Fruit fly (Drosophila melanogaster) whole organism, embryonic: ENCODE results near the gene CG9514.

Experiments
- Abd-B ChIP-seq: fragments of 200-800 bp; sonication (Bioruptor generic); optimal IDR thresholded peaks from 2 replicates; lab custom pipeline; 2018; ENCODE audit warnings: missing biosample characterization, mild to moderate bottlenecking, missing genetic modification characterization, moderate library complexity
- BtbVII ChIP-seq: fragments of 200-800 bp; sonication (Bioruptor generic); optimal IDR thresholded peaks from 3 replicates; lab custom pipeline; 2017; ENCODE audit warnings: missing biosample characterization, mild to moderate bottlenecking, missing genetic modification characterization
- CG10267 ChIP-seq: fragments of 200-800 bp; sonication (Bioruptor generic); optimal IDR thresholded peaks from 2 replicates; lab custom pipeline; 2018; ENCODE audit warnings: missing biosample characterization, mild to moderate bottlenecking, missing genetic modification characterization, moderate library complexity
- CG11504 ChIP-seq: fragments of 200-800 bp; sonication (Bioruptor generic); optimal IDR thresholded peaks from 3 replicates; lab custom pipeline; 2019; ENCODE audit warnings: missing biosample characterization, mild to moderate bottlenecking, missing genetic modification characterization, moderate library complexity
- CG13123 ChIP-seq: fragments of 200-800 bp; sonication (Bioruptor generic); optimal IDR thresholded peaks from 2 replicates; lab custom pipeline; 2016; ENCODE audit warnings: missing biosample characterization, missing genetic modification characterization
- CG15269 ChIP-seq: fragments of 200-800 bp; sonication (Bioruptor generic); optimal IDR thresholded peaks from 2 replicates; lab custom pipeline; 2018; ENCODE audit warnings: missing biosample characterization, mild to moderate bottlenecking, missing genetic modification characterization, moderate library complexity
- CG1529 ChIP-seq: fragments of 200-800 bp; sonication (Bioruptor generic); optimal IDR thresholded peaks from 3 replicates; lab custom pipeline; 2018; ENCODE audit warnings: missing biosample characterization, missing genetic modification characterization
- CG17359 ChIP-seq: fragments of 200-800 bp; sonication (Bioruptor generic); optimal IDR thresholded peaks from 3 replicates; lab custom pipeline; 2018; ENCODE audit warnings: missing biosample characterization, mild to moderate bottlenecking, missing genetic modification characterization, moderate library complexity
- CG2202 ChIP-seq: fragments of 200-800 bp; sonication (Bioruptor generic); optimal IDR thresholded peaks from 2 replicates; lab custom pipeline; 2018; ENCODE audit warnings: missing biosample characterization, mild to moderate bottlenecking, missing genetic modification characterization
- CG32767 ChIP-seq: fragments of 200-800 bp; sonication (Bioruptor generic); IDR thresholded peaks from 2 replicates; pipeline ENCODE4 v1.3.6; 2022; ENCODE audit warnings: missing biosample characterization, missing genetic modification characterization
- CG4360 ChIP-seq: fragments of 200-800 bp; sonication (Bioruptor generic); IDR thresholded peaks from 2 replicates; pipeline ENCODE4 v1.3.6; 2022; ENCODE audit warnings: missing biosample characterization, missing genetic modification characterization
- CG6689 ChIP-seq: fragments of 200-800 bp; sonication (Bioruptor generic); IDR thresholded peaks from 2 replicates; pipeline ENCODE4 v1.3.6; 2022; ENCODE audit warnings: missing biosample characterization, missing genetic modification characterization
- CG6791 ChIP-seq: fragments of 200-800 bp; sonication (Bioruptor generic); IDR thresholded peaks from 3 replicates; pipeline ENCODE4 v1.3.6; 2022; ENCODE audit warnings: missing biosample characterization, missing genetic modification characterization; ENCODE audit not compliant: partially characterized antibody
- CG9876 ChIP-seq: fragments of 200-800 bp; sonication (Bioruptor generic); optimal IDR thresholded peaks from 2 replicates; lab custom pipeline; 2016; ENCODE audit warnings: missing biosample characterization, missing genetic modification characterization
- CHES-1-like ChIP-seq: fragments of 200-800 bp; sonication (Bioruptor generic); optimal IDR thresholded peaks from 2 replicates; lab custom pipeline; 2016; ENCODE audit warnings: missing biosample characterization, missing genetic modification characterization
- Dll ChIP-seq: fragments of 200-800 bp; sonication (Bioruptor generic); IDR thresholded peaks from 4 replicates; pipeline ENCODE4 v1.3.6; 2022; ENCODE audit warnings: missing biosample characterization, missing genetic modification characterization; ENCODE audit not compliant: partially characterized antibody
- Dp ChIP-seq: fragments of 200-800 bp; sonication (Bioruptor generic); optimal IDR thresholded peaks from 2 replicates; lab custom pipeline; 2018; ENCODE audit warnings: missing biosample characterization, mild to moderate bottlenecking, missing genetic modification characterization, moderate library complexity
- Dref ChIP-seq: fragments of 200-800 bp; sonication (Bioruptor generic); IDR thresholded peaks from 2 replicates; pipeline ENCODE4 v1.3.6; 2022; ENCODE audit warnings: missing biosample characterization, missing genetic modification characterization
- E2f1 ChIP-seq: fragments of 200-800 bp; sonication (Bioruptor generic); IDR thresholded peaks from 2 replicates; pipeline ENCODE4 v1.3.6; 2022; ENCODE audit warnings: missing biosample characterization, missing genetic modification characterization
- E2f2 ChIP-seq: fragments of 200-800 bp; sonication (Bioruptor generic); IDR thresholded peaks from 2 replicates; pipeline ENCODE4 v1.3.6; 2022; ENCODE audit warnings: missing biosample characterization, missing genetic modification characterization
- Elba2 ChIP-seq: fragments of 200-800 bp; sonication (Bioruptor generic); optimal IDR thresholded peaks from 3 replicates; lab custom pipeline; 2016; ENCODE audit warnings: missing biosample characterization, missing genetic modification characterization
- HLH3B ChIP-seq: fragments of 200-800 bp; sonication (Bioruptor generic); IDR thresholded peaks from 2 replicates; pipeline ENCODE4 v1.3.6; 2022; ENCODE audit warnings: missing biosample characterization, missing genetic modification characterization
- Lpt ChIP-seq: fragments of >200 bp; optimal IDR thresholded peaks from 2 replicates; lab custom pipeline; 2018; ENCODE audit warnings: missing biosample characterization, missing genetic modification characterization
- MESR4 ChIP-seq: fragments of 200-800 bp; sonication (Bioruptor generic); optimal IDR thresholded peaks from 2 replicates; lab custom pipeline; 2018; ENCODE audit warnings: missing biosample characterization, mild to moderate bottlenecking, missing genetic modification characterization, moderate library complexity
- Nf-YB ChIP-seq: fragments of 200-800 bp; sonication (Bioruptor generic); optimal IDR thresholded peaks from 3 replicates; lab custom pipeline; 2019; ENCODE audit warnings: missing biosample characterization, mild to moderate bottlenecking, missing genetic modification characterization, moderate library complexity
- Opbp ChIP-seq: fragments of 200-800 bp; sonication (Bioruptor generic); IDR thresholded peaks from 3 replicates; pipeline ENCODE4 v1.3.6; 2022; ENCODE audit warnings: missing biosample characterization, missing genetic modification characterization; ENCODE audit not compliant: partially characterized antibody
- Xbp1 ChIP-seq: fragments of 200-800 bp; sonication (Bioruptor generic); optimal IDR thresholded peaks from 3 replicates; lab custom pipeline; 2016; ENCODE audit warnings: missing biosample characterization, mild to moderate bottlenecking, missing genetic modification characterization
- Xrp1 ChIP-seq: fragments of 200-800 bp; sonication (Bioruptor generic); IDR thresholded peaks from 2 replicates; pipeline ENCODE4 v1.3.6; 2022; ENCODE audit warnings: missing biosample characterization, missing genetic modification characterization
- ash1 ChIP-seq: fragments of 200-800 bp; sonication (Bioruptor generic); optimal IDR thresholded peaks from 2 replicates; lab custom pipeline; 2018; ENCODE audit warnings: missing biosample characterization, mild to moderate bottlenecking, missing genetic modification characterization
- cg ChIP-seq: fragments of 200-800 bp; sonication (Bioruptor generic); optimal IDR thresholded peaks from 3 replicates; lab custom pipeline; 2019; ENCODE audit warnings: missing biosample characterization, mild to moderate bottlenecking, missing genetic modification characterization, moderate library complexity
- dpn ChIP-seq, 2 experiments: fragments of 200-800 bp; sonication (Bioruptor generic); optimal IDR thresholded peaks; 3 replicates each; lab custom pipeline; 2016; ENCODE audit warnings: missing biosample characterization in 2 of 2, missing genetic modification characterization in 2 of 2
- dysf ChIP-seq: fragments of 200-800 bp; sonication (Bioruptor generic); IDR thresholded peaks from 3 replicates; pipeline ENCODE4 v1.3.6; 2022; ENCODE audit warnings: missing biosample characterization, missing genetic modification characterization
- ems ChIP-seq: fragments of 200-800 bp; sonication (Bioruptor generic); optimal IDR thresholded peaks from 3 replicates; lab custom pipeline; 2016; ENCODE audit warnings: missing biosample characterization, missing genetic modification characterization
- exex ChIP-seq: fragments of 200-800 bp; sonication (Bioruptor generic); optimal IDR thresholded peaks from 4 replicates; lab custom pipeline; 2018; ENCODE audit warnings: missing biosample characterization, mild to moderate bottlenecking, missing genetic modification characterization, moderate library complexity
- fd102C ChIP-seq: fragments of 200-800 bp; sonication (Bioruptor generic); optimal IDR thresholded peaks from 2 replicates; lab custom pipeline; 2018; ENCODE audit warnings: missing biosample characterization, mild to moderate bottlenecking, missing genetic modification characterization, moderate library complexity
- fu2 ChIP-seq: fragments of 200-800 bp; sonication (Bioruptor generic); optimal IDR thresholded peaks from 2 replicates; lab custom pipeline; 2016; ENCODE audit warnings: missing biosample characterization, missing genetic modification characterization
- gem ChIP-seq: fragments of 200-800 bp; sonication (Bioruptor generic); optimal IDR thresholded peaks from 2 replicates; lab custom pipeline; 2019; ENCODE audit warnings: missing biosample characterization, mild to moderate bottlenecking, missing genetic modification characterization, moderate library complexity
- grau ChIP-seq: fragments of 200-800 bp; optimal IDR thresholded peaks from 3 replicates; lab custom pipeline; 2019; ENCODE audit warnings: missing biosample characterization, mild to moderate bottlenecking, missing genetic modification characterization, moderate library complexity
- gsb ChIP-seq: fragments of 200-800 bp; sonication (Bioruptor generic); IDR thresholded peaks from 2 replicates; pipeline ENCODE4 v1.3.6; 2022; ENCODE audit warnings: missing biosample characterization, missing genetic modification characterization
- gsb-n ChIP-seq: fragments of 200-800 bp; sonication (Bioruptor generic); optimal IDR thresholded peaks from 3 replicates; lab custom pipeline; 2018; ENCODE audit warnings: missing biosample characterization, mild to moderate bottlenecking, missing genetic modification characterization
- kah ChIP-seq: fragments of 200-800 bp; sonication (Bioruptor generic); optimal IDR thresholded peaks from 2 replicates; lab custom pipeline; 2018; ENCODE audit warnings: missing biosample characterization, mild to moderate bottlenecking, missing genetic modification characterization
- mam ChIP-seq: fragments of 200-800 bp; sonication (Bioruptor generic); optimal IDR thresholded peaks from 3 replicates; lab custom pipeline; 2016; ENCODE audit warnings: missing biosample characterization, missing genetic modification characterization
- onecut ChIP-seq: fragments of 200-800 bp; sonication (Bioruptor generic); IDR thresholded peaks from 2 replicates; pipeline ENCODE4 v1.3.6; 2022; ENCODE audit warnings: missing biosample characterization, missing genetic modification characterization
- otp ChIP-seq: fragments of 200-800 bp; sonication (Bioruptor generic); IDR thresholded peaks from 3 replicates; pipeline ENCODE4, ENCODE4 v1.3.6; 2022; ENCODE audit warnings: missing biosample characterization, missing genetic modification characterization
- shn ChIP-seq: fragments of 200-800 bp; sonication (Bioruptor generic); optimal IDR thresholded peaks from 3 replicates; lab custom pipeline; 2016; ENCODE audit warnings: missing biosample characterization, missing genetic modification characterization
- stwl ChIP-seq: fragments of 200-800 bp; sonication (Bioruptor generic); optimal IDR thresholded peaks from 3 replicates; lab custom pipeline; 2018; ENCODE audit warnings: missing biosample characterization, mild to moderate bottlenecking, missing genetic modification characterization, moderate library complexity
- tio ChIP-seq: fragments of 200-800 bp; sonication (Bioruptor generic); optimal IDR thresholded peaks from 2 replicates; lab custom pipeline; 2017; ENCODE audit warnings: missing biosample characterization, missing genetic modification characterization, inconsistent platforms
- tna ChIP-seq: fragments of 200-800 bp; sonication (Bioruptor generic); IDR thresholded peaks from 2 replicates; pipeline ENCODE4 v1.3.6; 2022; ENCODE audit warnings: missing biosample characterization, missing genetic modification characterization; ENCODE audit not compliant: partially characterized antibody
- unc-4 ChIP-seq: fragments of 200-800 bp; sonication (Bioruptor generic); IDR thresholded peaks from 2 replicates; pipeline ENCODE4 v1.3.6; 2022; ENCODE audit warnings: missing biosample characterization, missing genetic modification characterization; ENCODE audit not compliant: partially characterized antibody
- zfh2 ChIP-seq: fragments of 200-800 bp; sonication (Bioruptor generic); optimal IDR thresholded peaks from 2 replicates; lab custom pipeline; 2016; ENCODE audit warnings: missing biosample characterization, missing genetic modification characterization

Gene CG9514

DNA sequence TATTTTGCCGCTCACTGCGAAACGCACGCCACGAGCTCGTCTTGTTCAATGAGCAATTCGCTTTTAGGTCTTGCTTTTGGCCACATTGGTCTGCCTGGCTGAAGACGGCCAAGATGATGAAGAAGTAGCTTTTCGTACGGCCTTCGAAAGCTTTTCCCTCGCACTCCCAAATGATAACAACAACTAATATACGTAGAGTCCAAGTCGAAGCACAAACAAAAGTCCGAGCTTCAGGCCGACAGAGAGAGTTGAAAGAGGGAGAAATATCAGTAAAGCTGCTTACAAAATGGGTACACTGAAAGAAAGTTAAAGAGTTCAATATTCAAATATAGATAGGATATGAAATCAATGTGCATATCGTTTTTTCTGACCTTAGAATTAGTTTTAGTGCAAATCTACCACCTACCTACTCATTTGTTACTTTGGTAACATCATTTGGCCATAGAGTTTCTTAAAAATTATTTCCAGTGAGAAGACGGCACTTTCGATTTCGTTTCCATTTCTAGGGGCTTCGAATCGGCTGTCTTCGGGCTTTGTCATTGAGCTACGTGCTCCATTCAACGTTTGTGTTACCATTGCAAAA is 14.1 kb downstream of the CG9514 start, which contains the start of the genes CG45064 and CG45065 (continued):
- TF ChIP-seq CG13123 (peak; percentile 56), dpn (GFP tag; optimal IDR thresholded peaks at IDR 0.05; lab: Kevin White, UChicago) (peak; percentile 79 to 85), exex (tag; lab: Kevin White, UChicago) (peak; percentile 11), Dp (no peak), onecut (peak; percentile 74), unc-4 (GFP tag; lab: Robert Waterston, UW) (no peak), dysf (GFP tag; lab: Robert Waterston, UW) (peak; percentile 84), kah (GFP tag; lab: Kevin White, UChicago) (peak; percentile 69), gsb-n (peak; percentile 83), Dref (GFP tag; lab: Robert Waterston, UW) (no peak), CG32767 (GFP tag; lab: Robert Waterston, UW) (peak; percentile 72; the same call in 1 of the 2 replicates), CG6791 (GFP tag; lab: Robert Waterston, UW) (no peak), Opbp (GFP tag; lab: Robert Waterston, UW) (no peak), CG17359 (tag; lab: Kevin White, UChicago) (peak; percentile 94), CHES-1-like (GFP tag; lab: Kevin White, UChicago) (peak; percentile 51), E2f2 (GFP tag; lab: Robert Waterston, UW) (peak; percentile 45; the same call in 1 of the 2 replicates), tio (GFP tag; lab: Kevin White, UChicago) (peak; percentile 61), gem (tag; lab: Kevin White, UChicago) (peak; percentile 91), MESR4 (GFP tag; lab: Kevin White, UChicago) (no peak), BtbVII (GFP tag; lab: Kevin White, UChicago) (peak; percentile 66), ash1 (no peak), Elba2 (GFP tag; lab: Kevin White, UChicago) (no peak), CG10267 (peak; percentile 76), Abd-B (GFP tag; lab: Kevin White, UChicago) (peak; percentile 57), CG1529 (GFP tag; lab: Kevin White, UChicago) (peak; percentile 84), grau (tag; lab: Kevin White, UChicago) (peak; percentile 82), Xbp1 (peak; percentile 85), CG15269 (tag; lab: Kevin White, UChicago) (peak; percentile 79), Nf-YB (GFP tag; lab: Kevin White, UChicago) (peak; percentile 67), mam (GFP tag; lab: Kevin White, UChicago) (peak; percentile 83), CG9876 (GFP tag; lab: Kevin White, UChicago) (peak; percentile 45), fu2 (GFP tag; lab: Kevin White, UChicago) (peak; percentile 67), E2f1 (GFP tag; lab: Robert Waterston, UW) (peak; percentile 77), Lpt (GFP tag; lab: Kevin White, UChicago) (no peak), CG4360 (peak; percentile 48; the same call in 1 of the 2 replicates), shn (GFP tag; lab: Kevin White, UChicago) (peak; percentile 55), CG11504 (tag; lab: Kevin White, UChicago) (peak; percentile 92), ems (GFP tag; lab: Kevin White, UChicago) (peak; percentile 70), Xrp1 (GFP tag; lab: Robert Waterston, UW) (peak; percentile 87), fd102C (no peak), cg (no peak), CG6689 (peak; percentile 79), otp (GFP tag; lab: Robert Waterston, UW) (peak; percentile 81; the same call in 2 of the 3 replicates), gsb (no peak), zfh2 (peak; percentile 76), Dll (GFP tag; lab: Robert Waterston, UW) (no peak), tna (GFP tag; lab: Robert Waterston, UW) (no peak), HLH3B (GFP tag; lab: Robert Waterston, UW) (peak; percentile 94), stwl (tag; lab: Kevin White, UChicago) (no peak), CG2202 (tag; lab: Kevin White, UChicago) (peak; percentile 47)
